Worm (Caenorhabditis elegans): ENCODE measurements around the gene ndab-2.
A peak's percentile ranks its signal among the peaks of the same experiment; 100 is the strongest.

Gene ndab-2

ce11 chrIII:7180613-7181012 is at the start of gene ndab-2:
ndab-2 (plus strand) TSS chrIII:7180752.
- TF ChIP-seq lin-15B (tag; optimal IDR thresholded peaks at IDR 0.05) (no peak), nhr-28 (tag; optimal IDR thresholded peaks at IDR 0.05) (no peak), nhr-47 (tag; optimal IDR thresholded peaks at IDR 0.05) (peak; percentile 18), sptf-1 (tag; optimal IDR thresholded peaks at IDR 0.05) (no peak), lin-14 (GFP tag; optimal IDR thresholded peaks at IDR 0.05) (no peak), ama-1 (optimal IDR thresholded peaks at IDR 0.05) (peak; percentile 41), lsy-2 (tag; optimal IDR thresholded peaks at IDR 0.05) (peak in 1 of 2 experiments; percentile 28), sup-37 (GFP tag; optimal IDR thresholded peaks at IDR 0.05) (no peak), nhr-90 (tag; optimal IDR thresholded peaks at IDR 0.05; ENCODE audit: poor library complexity) (peak; percentile 5), aly-2 (tag; optimal IDR thresholded peaks at IDR 0.05) (no peak)

ce11 chrIII:7133559-7133958 is 47.0 kb upstream of the ndab-2 start, which contains the start of the genes pot-1 and ggtb-1:
pot-1 (minus strand) TSS chrIII:7133678.
ggtb-1 (plus strand) TSS chrIII:7133766.
- TF ChIP-seq efl-1 (optimal IDR thresholded peaks at IDR 0.05) (peak; percentile 2 to 67), efl-1 (GFP tag; optimal IDR thresholded peaks at IDR 0.05 in 1 of 2) (peak; percentile 75 to 97), blmp-1 (tag; optimal IDR thresholded peaks at IDR 0.05) (peak; percentile 19), mdl-1 (tag; optimal IDR thresholded peaks at IDR 0.05) (no peak), lsy-2 (tag; optimal IDR thresholded peaks at IDR 0.05) (peak in 1 of 2 experiments; percentile 62), ces-1 (GFP tag; optimal IDR thresholded peaks at IDR 0.05) (no peak), lin-35 (GFP tag; optimal IDR thresholded peaks at IDR 0.05) (peak; percentile 18 to 74), ceh-82 (tag; optimal IDR thresholded peaks at IDR 0.05) (peak in 1 of 3 experiments; percentile 4), dpl-1 (GFP tag; optimal IDR thresholded peaks at IDR 0.05) (peak; percentile 58 to 79 (median 66)), xbp-1 (tag; optimal IDR thresholded peaks at IDR 0.05) (no peak), tbx-2 (tag; optimal IDR thresholded peaks at IDR 0.05) (peak; percentile 9), snu-23 (GFP tag; optimal IDR thresholded peaks at IDR 0.05) (peak; percentile 34), skn-1 (tag; optimal IDR thresholded peaks at IDR 0.05) (peak; percentile 21)

- no peak for TF ChIP-seq lsy-2 (tag; optimal IDR thresholded peaks at IDR 0.05)
- no peak for TF ChIP-seq lir-3 (tag; optimal IDR thresholded peaks at IDR 0.05; ENCODE audit: poor library complexity)
- no peak for TF ChIP-seq aha-1 (tag; optimal IDR thresholded peaks at IDR 0.05)
- TF ChIP-seq ceh-82 (tag; optimal IDR thresholded peaks at IDR 0.05) = no peak
- TF ChIP-seq tbx-2 (tag; optimal IDR thresholded peaks at IDR 0.05) = no peak
- TF ChIP-seq hpl-2 (GFP tag; optimal IDR thresholded peaks at IDR 0.05) = no peak
- TF ChIP-seq nhr-90 (tag; optimal IDR thresholded peaks at IDR 0.05; ENCODE audit: poor library complexity) = no peak
- no peak for TF ChIP-seq C34B4.2 (tag; optimal IDR thresholded peaks at IDR 0.05)
- TF ChIP-seq fos-1 (tag; optimal IDR thresholded peaks at IDR 0.05) = no peak
- no peak for TF ChIP-seq nhr-85 (tag)
- no peak for TF ChIP-seq sup-37 (GFP tag; optimal IDR thresholded peaks at IDR 0.05)
- TF ChIP-seq jun-1 (tag; optimal IDR thresholded peaks at IDR 0.05) = no peak
- TF ChIP-seq nhr-12 (tag; optimal IDR thresholded peaks at IDR 0.05) = no peak
- no peak for TF ChIP-seq rnt-1 (tag; optimal IDR thresholded peaks at IDR 0.05)
- no peak for TF ChIP-seq unc-62 (GFP tag; optimal IDR thresholded peaks at IDR 0.05)
- TF ChIP-seq F16B12.6 (tag; optimal IDR thresholded peaks at IDR 0.05) = no peak
- TF ChIP-seq ceh-8 (GFP tag; optimal IDR thresholded peaks at IDR 0.05) = no peak
- no peak for TF ChIP-seq lin-13 (GFP tag; optimal IDR thresholded peaks at IDR 0.05)
- TF ChIP-seq swsn-7 (tag; optimal IDR thresholded peaks at IDR 0.05) = no peak
These were observed 44.5 kb upstream of the ndab-2 start, which contains the start of gene B0280.17 for ce11 chrIII:7136015-7136414. B0280.17 (minus strand) TSS chrIII:7136115.

- TF ChIP-seq efl-1 (optimal IDR thresholded peaks at IDR 0.05) (no peak), efl-1 (GFP tag; optimal IDR thresholded peaks at IDR 0.05 in 1 of 2) (peak in 1 of 2 experiments; percentile 39), ceh-88 (GFP tag; IDR thresholded peaks at IDR 0.05) (no peak)
These were observed 42.4 kb upstream of the ndab-2 start, which contains the start of gene B0280.11 for ce11 chrIII:7138178-7138577. B0280.11 (minus strand) TSS chrIII:7138278.

All from whole organism, L1 larva.